Fruit fly (Drosophila melanogaster) whole organism, embryonic: ENCODE measurements around the gene Elba2.

ENCODE experiments used
- Atf-2 ChIP-seq: fragments of 200-800 bp; sonication (Bioruptor generic); optimal IDR thresholded peaks from 2 replicates; lab custom pipeline; 2016; ENCODE audit warnings: missing biosample characterization, missing genetic modification characterization
- CG10366 ChIP-seq: fragments of 200-800 bp; sonication (Bioruptor generic); IDR thresholded peaks from 2 replicates; pipeline ENCODE4 v1.3.6; 2022; ENCODE audit warnings: missing biosample characterization, missing genetic modification characterization
- CG12942 ChIP-seq: fragments of 200-800 bp; sonication (Bioruptor generic); optimal IDR thresholded peaks from 3 replicates; lab custom pipeline; 2016; ENCODE audit warnings: missing biosample characterization, missing genetic modification characterization
- CG13894 ChIP-seq: fragments of 200-800 bp; sonication (Bioruptor generic); optimal IDR thresholded peaks from 3 replicates; lab custom pipeline; 2018; ENCODE audit warnings: missing biosample characterization, mild to moderate bottlenecking, missing genetic modification characterization, moderate library complexity
- CG14441 ChIP-seq: fragments of 200-800 bp; sonication (Bioruptor generic); IDR thresholded peaks from 2 replicates; pipeline ENCODE4 v1.3.6; 2022; ENCODE audit warnings: missing biosample characterization, missing genetic modification characterization
- CG1529 ChIP-seq: fragments of 200-800 bp; sonication (Bioruptor generic); optimal IDR thresholded peaks from 3 replicates; lab custom pipeline; 2018; ENCODE audit warnings: missing biosample characterization, missing genetic modification characterization
- CG15514 ChIP-seq: fragments of 200-800 bp; sonication (Bioruptor generic); optimal IDR thresholded peaks from 3 replicates; lab custom pipeline; 2017; ENCODE audit warnings: missing biosample characterization, missing genetic modification characterization, mild to moderate bottlenecking, moderate library complexity, missing genetic modification reagents
- CG1603 ChIP-seq: fragments of 200-800 bp; sonication (Bioruptor generic); optimal IDR thresholded peaks from 2 replicates; lab custom pipeline; 2019; ENCODE audit warnings: missing biosample characterization, mild to moderate bottlenecking, missing genetic modification characterization, moderate library complexity
- CG17328 ChIP-seq: fragments of 200-800 bp; sonication (Bioruptor generic); IDR thresholded peaks from 2 replicates; pipeline ENCODE4 v1.3.6; 2022; ENCODE audit warnings: missing biosample characterization, missing genetic modification characterization
- CG2875 ChIP-seq: fragments of 200-800 bp; sonication (Bioruptor generic); optimal IDR thresholded peaks from 2 replicates; lab custom pipeline; 2017; ENCODE audit warnings: missing biosample characterization, mild to moderate bottlenecking, missing genetic modification characterization, missing genetic modification reagents
- CG3407 ChIP-seq: fragments of 200-800 bp; sonication (Bioruptor generic); optimal IDR thresholded peaks from 2 replicates; lab custom pipeline; 2018; ENCODE audit warnings: missing biosample characterization, mild to moderate bottlenecking, missing genetic modification characterization
- CG34422 ChIP-seq: fragments of 200-800 bp; sonication (Bioruptor generic); IDR thresholded peaks from 3 replicates; pipeline ENCODE4 v1.3.6; 2022; ENCODE audit warnings: missing biosample characterization, missing genetic modification characterization
- CG3726 ChIP-seq: fragments of 200-800 bp; sonication (Bioruptor generic); IDR thresholded peaks from 3 replicates; pipeline ENCODE4, ENCODE4 v1.3.6; 2022; ENCODE audit warnings: missing biosample characterization, missing genetic modification characterization
- CG8944 ChIP-seq: fragments of 200-800 bp; sonication (Bioruptor generic); optimal IDR thresholded peaks from 3 replicates; lab custom pipeline; 2016; ENCODE audit warnings: missing biosample characterization, missing genetic modification characterization
- Hmx ChIP-seq: fragments of 200-800 bp; sonication (Bioruptor generic); optimal IDR thresholded peaks from 2 replicates; lab custom pipeline; 2016; ENCODE audit warnings: missing biosample characterization, missing genetic modification characterization
- Kr ChIP-seq: fragments of 200-800 bp; sonication (Bioruptor generic); optimal IDR thresholded peaks from 2 replicates; lab custom pipeline; 2017; ENCODE audit warnings: missing biosample characterization, mild to moderate bottlenecking, missing genetic modification characterization
- MBD-R2 ChIP-seq: fragments of 200-800 bp; sonication (Bioruptor generic); IDR thresholded peaks from 2 replicates; pipeline ENCODE4 v1.3.6; 2022; ENCODE audit warnings: missing biosample characterization, missing genetic modification characterization
- MTF-1 ChIP-seq: fragments of 200-800 bp; sonication (Bioruptor generic); optimal IDR thresholded peaks from 2 replicates; lab custom pipeline; 2018; ENCODE audit warnings: missing biosample characterization, mild to moderate bottlenecking, missing genetic modification characterization, borderline replicate concordance
- Myb ChIP-seq: fragments of 200-800 bp; sonication (Bioruptor generic); optimal IDR thresholded peaks from 2 replicates; lab custom pipeline; 2016; ENCODE audit warnings: missing biosample characterization, missing genetic modification characterization
- Nf-YC ChIP-seq: fragments of 200-800 bp; optimal IDR thresholded peaks from 3 replicates; lab custom pipeline; 2019; ENCODE audit warnings: missing biosample characterization, mild to moderate bottlenecking, missing genetic modification characterization, moderate library complexity
- Pdp1 ChIP-seq, 2 experiments: fragments of 200-800 bp; sonication (Bioruptor generic); optimal IDR thresholded peaks; 3 replicates each; lab custom pipeline; 2016; ENCODE audit warnings: missing biosample characterization in 2 of 2, missing genetic modification characterization in 2 of 2, mild to moderate bottlenecking in 1 of 2, moderate library complexity in 1 of 2
- Rfx ChIP-seq: fragments of 200-800 bp; sonication (Bioruptor generic); IDR thresholded peaks from 2 replicates; pipeline ENCODE4 v1.3.6; 2022; ENCODE audit warnings: missing biosample characterization, missing genetic modification characterization
- Sin3A ChIP-seq: fragments of >200 bp; optimal IDR thresholded peaks from 2 replicates; lab custom pipeline; 2018
- Sry-δ ChIP-seq: fragments of 200-800 bp; sonication (Bioruptor generic); optimal IDR thresholded peaks from 2 replicates; lab custom pipeline; 2016; ENCODE audit warnings: missing biosample characterization, missing genetic modification characterization
- YL-1 ChIP-seq: fragments of 200-800 bp; sonication (Bioruptor generic); optimal IDR thresholded peaks from 3 replicates; lab custom pipeline; 2017; ENCODE audit warnings: missing biosample characterization, mild to moderate bottlenecking, missing genetic modification characterization
- chn ChIP-seq: fragments of 200-800 bp; sonication (Bioruptor generic); optimal IDR thresholded peaks from 2 replicates; lab custom pipeline; 2016; ENCODE audit warnings: missing biosample characterization, missing genetic modification characterization
- dpn ChIP-seq, 2 experiments: fragments of 200-800 bp; sonication (Bioruptor generic); optimal IDR thresholded peaks; 3 replicates each; lab custom pipeline; 2016; ENCODE audit warnings: missing biosample characterization in 2 of 2, missing genetic modification characterization in 2 of 2
- exex ChIP-seq: fragments of 200-800 bp; sonication (Bioruptor generic); optimal IDR thresholded peaks from 4 replicates; lab custom pipeline; 2018; ENCODE audit warnings: missing biosample characterization, mild to moderate bottlenecking, missing genetic modification characterization, moderate library complexity
- gem ChIP-seq: fragments of 200-800 bp; sonication (Bioruptor generic); optimal IDR thresholded peaks from 2 replicates; lab custom pipeline; 2019; ENCODE audit warnings: missing biosample characterization, mild to moderate bottlenecking, missing genetic modification characterization, moderate library complexity
- grn ChIP-seq: fragments of 200-800 bp; sonication (Bioruptor generic); optimal IDR thresholded peaks from 3 replicates; lab custom pipeline; 2017; ENCODE audit warnings: missing biosample characterization, missing genetic modification characterization
- gsb ChIP-seq: fragments of 200-800 bp; sonication (Bioruptor generic); IDR thresholded peaks from 2 replicates; pipeline ENCODE4 v1.3.6; 2022; ENCODE audit warnings: missing biosample characterization, missing genetic modification characterization
- hb ChIP-seq: fragments of 200-800 bp; sonication (Bioruptor generic); IDR thresholded peaks from 3 replicates; pipeline ENCODE4 v1.3.6; 2022; ENCODE audit warnings: missing biosample characterization, missing genetic modification characterization; ENCODE audit not compliant: partially characterized antibody
- hkb ChIP-seq, 2 experiments: fragments of 200-800 bp in 1 of 2; fragments of >200 bp in 1 of 2; sonication (Bioruptor generic) in 1 of 2; IDR thresholded peaks in 1 of 2; optimal IDR thresholded peaks in 1 of 2; 2 replicates each; pipeline versions ENCODE4 v1.3.6 to Lab custom; 2017 to 2022; ENCODE audit warnings: missing biosample characterization in 1 of 2, missing genetic modification characterization in 1 of 2
- lilli ChIP-seq: fragments of 200-800 bp; sonication (Bioruptor generic); optimal IDR thresholded peaks from 3 replicates; lab custom pipeline; 2016; ENCODE audit warnings: missing biosample characterization, missing genetic modification characterization
- mirr ChIP-seq: fragments of 200-800 bp; sonication (Bioruptor generic); optimal IDR thresholded peaks from 3 replicates; lab custom pipeline; 2018; ENCODE audit warnings: missing biosample characterization, mild to moderate bottlenecking, missing genetic modification characterization
- pfk ChIP-seq: fragments of 200-800 bp; sonication (Bioruptor generic); optimal IDR thresholded peaks from 2 replicates; lab custom pipeline; 2018; ENCODE audit warnings: missing biosample characterization, mild to moderate bottlenecking, missing genetic modification characterization, moderate library complexity
- rib ChIP-seq: fragments of 200-800 bp; sonication (Bioruptor generic); IDR thresholded peaks from 2 replicates; pipeline ENCODE4 v1.3.6; 2022; ENCODE audit warnings: missing biosample characterization, missing genetic modification characterization
- sens ChIP-seq: fragments of 200-800 bp; sonication (Bioruptor generic); peaks from one replicate; lab custom pipeline; 2016; ENCODE audit warnings: missing biosample characterization, missing genetic modification characterization
- slbo ChIP-seq: fragments of 200-800 bp; sonication (Bioruptor generic); IDR thresholded peaks from 2 replicates; pipeline ENCODE4 v1.3.6; 2022; ENCODE audit warnings: missing biosample characterization, missing genetic modification characterization
- tgo ChIP-seq: fragments of 200-800 bp; sonication (Bioruptor generic); IDR thresholded peaks from 3 replicates; pipeline ENCODE4 v1.3.6; 2022; ENCODE audit warnings: missing biosample characterization, missing genetic modification characterization
- tin ChIP-seq: fragments of 200-800 bp; sonication (Bioruptor generic); optimal IDR thresholded peaks from 3 replicates; lab custom pipeline; 2016; ENCODE audit warnings: missing biosample characterization, missing genetic modification characterization
- trem ChIP-seq: fragments of 200-800 bp; optimal IDR thresholded peaks from 3 replicates; lab custom pipeline; 2019; ENCODE audit warnings: missing biosample characterization, mild to moderate bottlenecking, missing genetic modification characterization, moderate library complexity
- z ChIP-seq: fragments of 200-800 bp; sonication (Bioruptor generic); IDR thresholded peaks from 3 replicates; pipeline ENCODE4 v1.3.6; 2022; ENCODE audit warnings: missing biosample characterization, missing genetic modification characterization
- zen ChIP-seq: fragments of 200-800 bp; sonication (Bioruptor generic); optimal IDR thresholded peaks from 3 replicates; lab custom pipeline; 2018; ENCODE audit warnings: missing biosample characterization, mild to moderate bottlenecking, missing genetic modification characterization, moderate library complexity

Gene Elba2

dm6 chr2L:2542491-2542890 lies 35.0 kb upstream of the Elba2 start (continued):
- TF ChIP-seq gsb (GFP tag; lab: Robert Waterston, UW) (no peak), CG13894 (tag; lab: Kevin White, UChicago) (peak; percentile 12)
- TF ChIP-seq, all 482 proteins: peak for 38

- no peak for TF ChIP-seq Sry-δ
- peak; percentile 9 for TF ChIP-seq sens (GFP tag; lab: Kevin White, UChicago)
Observed at dm6 chr2L:2552725-2553124, 24.8 kb upstream of the Elba2 start, which contains the start of gene CG3515. CG3515 (minus strand) TSS chr2L:2552825.

- no peak for TF ChIP-seq CG17328 (GFP tag; lab: Robert Waterston, UW)
- TF ChIP-seq Kr (GFP tag; lab: Kevin White, UChicago): no peak
- no peak for TF ChIP-seq CG3726 (GFP tag; lab: Robert Waterston, UW)
- no peak for TF ChIP-seq Sin3A (lab: Kevin White, UChicago)
- TF ChIP-seq grn: peak; percentile 23
- TF ChIP-seq pfk (GFP tag; lab: Kevin White, UChicago): peak; percentile 15
- TF ChIP-seq mirr (GFP tag; lab: Kevin White, UChicago): peak; percentile 4
- peak; percentile 74 for TF ChIP-seq exex (tag; lab: Kevin White, UChicago)
Observed at dm6 chr2L:2564758-2565157, 12.7 kb upstream of the Elba2 start, which contains the start of gene Cyp309a1. Cyp309a1 (minus strand) TSS chr2L:2564830.

dm6 chr2L:2572937-2573336 lies 4.5 kb upstream of the Elba2 start, which contains the start of gene Cyp309a2:
Cyp309a2 (minus strand) TSS chr2L:2573037.
- TF ChIP-seq sens (GFP tag; lab: Kevin White, UChicago) (peak; percentile 51), Rfx (no peak), CG2875 (GFP tag; lab: Kevin White, UChicago) (no peak), hb (GFP tag; lab: Robert Waterston, UW) (0 out of 3 replicates have a peak, but pooled peaks have one; percentile 28), Atf-2 (GFP tag; lab: Kevin White, UChicago) (no peak), dpn (GFP tag; optimal IDR thresholded peaks at IDR 0.05; lab: Kevin White, UChicago) (no peak), CG3407 (GFP tag; lab: Kevin White, UChicago) (no peak), slbo (GFP tag; lab: Robert Waterston, UW) (no peak), CG8944 (no peak), Nf-YC (tag; lab: Kevin White, UChicago) (no peak), CG12942 (GFP tag; lab: Kevin White, UChicago) (no peak), trem (tag; lab: Kevin White, UChicago) (no peak), gem (no peak), tin (GFP tag; lab: Kevin White, UChicago) (no peak), gsb (GFP tag; lab: Robert Waterston, UW) (no peak), Hmx (GFP tag; lab: Kevin White, UChicago) (no peak), rib (GFP tag; lab: Robert Waterston, UW) (no peak)

DNA sequence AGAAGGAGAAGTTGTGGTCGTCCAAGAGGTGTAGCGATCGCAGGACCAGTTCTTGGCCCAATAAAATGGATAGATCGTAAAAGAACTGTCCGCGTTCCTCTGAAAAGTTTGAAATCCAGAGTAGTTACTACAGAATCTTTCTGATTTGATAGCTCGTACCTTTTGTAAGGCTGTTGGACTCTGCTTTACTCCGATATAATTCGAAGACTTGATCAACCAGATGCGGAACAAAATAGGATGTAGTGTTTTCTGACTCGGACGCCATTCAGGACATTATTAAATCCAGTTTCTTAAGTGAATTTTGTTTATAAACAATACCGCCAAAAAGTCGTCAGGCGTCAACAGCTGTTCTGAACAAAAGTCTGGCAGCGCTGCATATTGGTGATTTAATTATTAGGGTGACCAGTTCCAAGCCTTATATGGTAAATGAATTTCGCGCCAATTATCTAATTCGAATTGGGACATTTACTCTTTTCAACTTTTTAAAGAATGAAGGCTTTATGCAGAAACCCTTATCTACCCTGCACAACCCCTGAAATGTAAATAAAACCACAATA lies 2.7 kb upstream of the Elba2 start, which contains the start of the genes Rad1 and Sws1:
Rad1 (minus strand) TSS at position 336 of the 557 bp plus-strand sequence.
Sws1 (minus strand) TSS at position 336 of the 557 bp plus-strand sequence.
- TF ChIP-seq trem (tag; lab: Kevin White, UChicago) (peak; percentile 84), Pdp1 (GFP tag; optimal IDR thresholded peaks at IDR 0.05; lab: Kevin White, UChicago) (peak in 1 of 2 experiments; percentile 57), Myb (peak; percentile 6), lilli (GFP tag; lab: Kevin White, UChicago) (no peak), CG1603 (tag; lab: Kevin White, UChicago) (peak; percentile 62), CG14441 (GFP tag; lab: Robert Waterston, UW) (no peak), YL-1 (GFP tag; lab: Kevin White, UChicago) (no peak), CG15514 (GFP tag; lab: Kevin White, UChicago) (peak; percentile 65), zen (tag; lab: Kevin White, UChicago) (peak; percentile 51), CG34422 (GFP tag; lab: Robert Waterston, UW) (no peak), MBD-R2 (GFP tag; lab: Robert Waterston, UW) (peak; percentile 84), z (GFP tag; lab: Robert Waterston, UW) (no peak), CG10366 (GFP tag; lab: Robert Waterston, UW) (no peak), chn (GFP tag; lab: Kevin White, UChicago) (no peak), hkb (optimal IDR thresholded peaks at IDR 0.05; lab: Kevin White, UChicago) (no peak), hkb (GFP tag; IDR thresholded peaks at IDR 0.05; lab: Robert Waterston, UW) (no peak), MTF-1 (GFP tag; lab: Kevin White, UChicago) (no peak), CG1529 (GFP tag; lab: Kevin White, UChicago) (no peak), tgo (GFP tag; lab: Robert Waterston, UW) (no peak)
